Fruit fly (Drosophila melanogaster) S2 (cell line): ENCODE data around the gene FucTB.

ENCODE experiments used
- CG8478 ChIP-seq: fragments of >200 bp; optimal IDR thresholded peaks from 2 replicates; lab custom pipeline; 2018
- CTCF ChIP-seq, 2 experiments: fragments of >200 bp; optimal IDR thresholded peaks; 2 replicates each; lab custom pipeline; 2018

- no peak for TF ChIP-seq CG8478 (lab: Kevin White, UChicago)
- TF ChIP-seq CTCF (optimal IDR thresholded peaks at IDR 0.05; lab: Kevin White, UChicago), result no peak
These were observed 15.8 kb downstream of the FucTB start, which contains the start of gene Shawl for dm6 chr2L:9415053-9415452.
